Worm (Caenorhabditis elegans): Measurements from ENCODE around the gene nep-6.

nep-6 gene

ce11 chrII:3438280-3438679 is 21.7 kb downstream of the nep-6 start:
- no peak for TF ChIP-seq nhr-23 (tag; optimal IDR thresholded peaks at IDR 0.05)
- no peak for TF ChIP-seq aly-2 (tag; optimal IDR thresholded peaks at IDR 0.05)
- TF ChIP-seq nhr-67 (tag; optimal IDR thresholded peaks at IDR 0.05): no peak
- no peak for TF ChIP-seq hmg-11 (tag; optimal IDR thresholded peaks at IDR 0.05)
- TF ChIP-seq pha-4 (tag; optimal IDR thresholded peaks at IDR 0.05): no peak
- no peak for TF ChIP-seq lsy-12 (tag; optimal IDR thresholded peaks at IDR 0.05)
- TF ChIP-seq elt-1 (tag; optimal IDR thresholded peaks at IDR 0.05): no peak

- TF ChIP-seq egl-27 (tag; optimal IDR thresholded peaks at IDR 0.05): no peak
- no peak for TF ChIP-seq nhr-12 (tag; optimal IDR thresholded peaks at IDR 0.05)
- TF ChIP-seq ceh-16 (tag; optimal IDR thresholded peaks at IDR 0.05): no peak
- TF ChIP-seq unc-39 (tag; optimal IDR thresholded peaks at IDR 0.05): no peak
- no peak for TF ChIP-seq fkh-10 (GFP tag; optimal IDR thresholded peaks at IDR 0.05)
- TF ChIP-seq nfya-1 (tag; optimal IDR thresholded peaks at IDR 0.05; ENCODE audit: insufficient read depth): peak; percentile 15
- peak; percentile 69 for TF ChIP-seq pqm-1 (tag; optimal IDR thresholded peaks at IDR 0.05)
- no peak for TF ChIP-seq elt-1 (tag; optimal IDR thresholded peaks at IDR 0.05)
- no peak for TF ChIP-seq zag-1 (tag; optimal IDR thresholded peaks at IDR 0.05)
- no peak for TF ChIP-seq pha-4 (tag; optimal IDR thresholded peaks at IDR 0.05)
- TF ChIP-seq nhr-28 (tag; optimal IDR thresholded peaks at IDR 0.05): no peak
- no peak for TF ChIP-seq aly-2 (tag; optimal IDR thresholded peaks at IDR 0.05)
- TF ChIP-seq ceh-28 (tag; optimal IDR thresholded peaks at IDR 0.05): no peak
- no peak for TF ChIP-seq nhr-76 (tag; optimal IDR thresholded peaks at IDR 0.05)
- no peak for TF ChIP-seq skn-1 (tag; optimal IDR thresholded peaks at IDR 0.05)
- peak; percentile 96 for TF ChIP-seq elt-2 (tag; optimal IDR thresholded peaks at IDR 0.05)
- no peak for TF ChIP-seq unc-62 (GFP tag; optimal IDR thresholded peaks at IDR 0.05)
- TF ChIP-seq nhr-67 (tag; optimal IDR thresholded peaks at IDR 0.05): no peak
- no peak for TF ChIP-seq lsy-12 (tag; optimal IDR thresholded peaks at IDR 0.05)
- TF ChIP-seq fos-1 (tag; optimal IDR thresholded peaks at IDR 0.05): no peak
- no peak for TF ChIP-seq daf-12 (tag; optimal IDR thresholded peaks at IDR 0.05)
- peak; percentile 56 for TF ChIP-seq lin-39 (tag; optimal IDR thresholded peaks at IDR 0.05)
- TF ChIP-seq nhr-11 (tag; optimal IDR thresholded peaks at IDR 0.05): no peak
- TF ChIP-seq nhr-25 (tag; optimal IDR thresholded peaks at IDR 0.05): no peak
- TF ChIP-seq ztf-11 (tag; optimal IDR thresholded peaks at IDR 0.05): no peak
These were observed 22.6 kb downstream of the nep-6 start for ce11 chrII:3439244-3439698.

- TF ChIP-seq nhr-77 (tag; optimal IDR thresholded peaks at IDR 0.05): no peak
- TF ChIP-seq fos-1 (tag; optimal IDR thresholded peaks at IDR 0.05): no peak
- no peak for TF ChIP-seq lin-39 (tag; optimal IDR thresholded peaks at IDR 0.05)
- peak; percentile 57 for TF ChIP-seq snpc-4 (tag; optimal IDR thresholded peaks at IDR 0.05)
- TF ChIP-seq ztf-4 (tag; optimal IDR thresholded peaks at IDR 0.05): no peak
- no peak for TF ChIP-seq elt-1 (tag; optimal IDR thresholded peaks at IDR 0.05)
- no peak for TF ChIP-seq lin-15B (tag; optimal IDR thresholded peaks at IDR 0.05)
- no peak for TF ChIP-seq skn-1 (tag; optimal IDR thresholded peaks at IDR 0.05)
- TF ChIP-seq aly-2 (tag; optimal IDR thresholded peaks at IDR 0.05): no peak
- TF ChIP-seq pqm-1 (tag; optimal IDR thresholded peaks at IDR 0.05): peak; percentile 57
- peak; percentile 89 for TF ChIP-seq elt-2 (tag; optimal IDR thresholded peaks at IDR 0.05)
- no peak for TF ChIP-seq nhr-67 (tag; optimal IDR thresholded peaks at IDR 0.05)
- TF ChIP-seq unc-39 (tag; optimal IDR thresholded peaks at IDR 0.05): no peak
These were observed 23.4 kb downstream of the nep-6 start for ce11 chrII:3439842-3440640.

- TF ChIP-seq mml-1 (tag; optimal IDR thresholded peaks at IDR 0.05) (no peak), nhr-237 (tag; optimal IDR thresholded peaks at IDR 0.05) (no peak), ceh-82 (tag; optimal IDR thresholded peaks at IDR 0.05) (no peak), snpc-4 (tag; optimal IDR thresholded peaks at IDR 0.05) (no peak), ceh-16 (tag; optimal IDR thresholded peaks at IDR 0.05) (no peak), nhr-11 (tag; optimal IDR thresholded peaks at IDR 0.05) (no peak), lsy-12 (tag; optimal IDR thresholded peaks at IDR 0.05) (no peak)
These were observed 24.0 kb downstream of the nep-6 start, which contains the start of gene C16C8.17 for ce11 chrII:3440641-3440926. Gene C16C8.17, plus strand, starts transcription at chrII:3440827.

ce11 chrII:3441377-3441776 is 24.7 kb downstream of the nep-6 start, which contains the start of gene C16C8.27:
Gene C16C8.27, plus strand, starts transcription at chrII:3441677.
- no peak for TF ChIP-seq unc-62 (GFP tag; optimal IDR thresholded peaks at IDR 0.05)
- TF ChIP-seq aly-2 (tag; optimal IDR thresholded peaks at IDR 0.05): no peak
- TF ChIP-seq ZK546.5 (tag; optimal IDR thresholded peaks at IDR 0.05): no peak
- no peak for TF ChIP-seq elt-1 (tag; optimal IDR thresholded peaks at IDR 0.05)
- no peak for TF ChIP-seq lsy-12 (tag; optimal IDR thresholded peaks at IDR 0.05)
- no peak for TF ChIP-seq sea-2 (GFP tag; optimal IDR thresholded peaks at IDR 0.05)
- TF ChIP-seq nhr-237 (tag; optimal IDR thresholded peaks at IDR 0.05): no peak
- no peak for TF ChIP-seq elt-3 (tag; optimal IDR thresholded peaks at IDR 0.05)
- TF ChIP-seq lin-39 (tag; optimal IDR thresholded peaks at IDR 0.05): no peak
- TF ChIP-seq nhr-23 (tag; optimal IDR thresholded peaks at IDR 0.05): no peak
- no peak for TF ChIP-seq nhr-25 (tag; optimal IDR thresholded peaks at IDR 0.05)
- no peak for TF ChIP-seq fos-1 (tag; optimal IDR thresholded peaks at IDR 0.05)
- no peak for TF ChIP-seq nhr-28 (tag; optimal IDR thresholded peaks at IDR 0.05)
- no peak for TF ChIP-seq ztf-4 (tag; optimal IDR thresholded peaks at IDR 0.05)
- no peak for TF ChIP-seq egl-27 (tag; optimal IDR thresholded peaks at IDR 0.05)
- no peak for TF ChIP-seq nhr-11 (tag; optimal IDR thresholded peaks at IDR 0.05)
